Worm (Caenorhabditis elegans) whole organism, L4 larva: Measurements from ENCODE around the gene srx-33.
A peak's percentile ranks its signal among the peaks of the same experiment; 100 is the strongest.

Experiments used
- attf-4 ChIP-seq: sonication (generic microtip); optimal IDR thresholded peaks from 3 replicates; lab custom pipeline; 2017; ENCODE audit warnings: missing biosample characterization, missing genetic modification characterization
- ceh-82 ChIP-seq: sonication (generic microtip); optimal IDR thresholded peaks from 2 replicates; lab custom pipeline; 2017; ENCODE audit warnings: missing biosample characterization, missing genetic modification characterization
- ctbp-1 ChIP-seq: fragments of 200-800 bp; sonication (Bioruptor generic); IDR thresholded peaks from 2 replicates; pipeline ENCODE4 v1.3.6; 2022; ENCODE audit warnings: missing genetic modification reagents, missing genetic modification characterization, missing compliant biosample characterization
- nhr-28 ChIP-seq: fragments of 150-350 bp; optimal IDR thresholded peaks from 2 replicates; lab custom pipeline; 2014; ENCODE audit warnings: missing biosample characterization, missing genetic modification characterization
- nhr-6 ChIP-seq: fragments of 150-350 bp; optimal IDR thresholded peaks from 2 replicates; lab custom pipeline; 2014; ENCODE audit warnings: missing biosample characterization, missing genetic modification characterization
- pha-4 ChIP-seq, 2 experiments: fragments of 150-350 bp in 1 of 2; fragments of 200-800 bp in 1 of 2; sonication (Bioruptor generic) in 1 of 2; IDR thresholded peaks in 1 of 2; optimal IDR thresholded peaks in 1 of 2; 2 replicates each; pipeline versions ENCODE4 v1.3.6 to Lab custom; 2014 to 2022; ENCODE audit warnings: missing genetic modification characterization in 2 of 2, missing genetic modification reagents in 2 of 2, missing biosample characterization in 1 of 2, missing compliant biosample characterization in 1 of 2
- set-16 ChIP-seq: fragments of 200-800 bp; sonication (Bioruptor generic); IDR thresholded peaks from 2 replicates; pipeline ENCODE4 v1.3.6; 2022; ENCODE audit warnings: missing genetic modification reagents, missing genetic modification characterization, missing compliant biosample characterization
- unc-39 ChIP-seq: sonication (generic microtip); optimal IDR thresholded peaks from 2 replicates; lab custom pipeline; 2017; ENCODE audit warnings: missing biosample characterization, missing genetic modification characterization
- unc-62 ChIP-seq, 3 experiments: fragments of 150-350 bp in 1 of 3; sonication (generic microtip); optimal IDR thresholded peaks in 2 of 3; peaks in 1 of 3; 1 replicate in 1 of 3; 2 replicates in 2 of 3; lab custom pipeline; 2014 to 2017; ENCODE audit warnings: missing biosample characterization in 3 of 3, missing genetic modification characterization in 3 of 3, missing genetic modification reagents in 3 of 3, missing genotype in 1 of 3
- ztf-11 ChIP-seq: fragments of 150-350 bp; optimal IDR thresholded peaks from 2 replicates; lab custom pipeline; 2014; ENCODE audit warnings: missing biosample characterization, missing genetic modification characterization

DNA sequence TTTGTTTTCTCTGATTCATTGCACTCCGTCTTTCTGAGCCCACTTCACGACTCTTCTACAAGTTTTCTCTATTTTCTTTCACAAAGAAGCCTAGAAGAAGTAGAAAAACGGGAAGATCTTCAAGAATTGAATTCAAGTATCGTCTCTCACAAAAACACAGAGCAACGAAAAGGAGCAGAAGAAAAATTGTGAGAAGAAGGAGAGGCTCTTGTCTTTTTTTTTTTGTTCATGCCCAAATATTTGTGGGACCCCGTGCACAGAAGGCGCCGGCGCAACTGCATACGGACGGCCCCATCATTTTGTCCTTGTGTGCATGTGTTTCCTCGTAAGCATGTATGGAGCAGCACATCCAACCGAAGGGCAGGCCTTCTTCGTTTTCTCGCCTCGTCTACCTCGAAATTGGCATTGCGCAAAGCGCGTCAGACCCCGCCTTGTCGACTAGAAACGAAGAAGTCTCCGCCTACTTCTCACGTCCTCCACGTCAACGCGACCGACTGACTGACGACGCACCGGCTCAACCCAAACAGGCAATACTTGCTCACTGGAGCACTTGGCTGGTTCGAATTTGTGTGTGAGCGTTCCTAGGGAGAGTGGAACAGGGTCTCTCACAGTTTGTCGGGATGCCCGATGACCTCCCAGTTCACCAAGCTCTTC is 12.1 kb downstream of the srx-33 start:
- TF ChIP-seq attf-4 (tag; lab: Kevin White, UChicago): no peak
- no peak for TF ChIP-seq unc-62 (GFP tag; optimal IDR thresholded peaks at IDR 0.05 in 1 of 2; lab: Kevin White, UChicago)
- no peak for TF ChIP-seq unc-62 (tag; optimal IDR thresholded peaks at IDR 0.05; lab: Kevin White, UChicago)
- TF ChIP-seq nhr-6 (tag; lab: Kevin White, UChicago): no peak
- no peak for TF ChIP-seq ztf-11 (tag; lab: Kevin White, UChicago)
- no peak for TF ChIP-seq unc-39
- peak; percentile 52; the same call in 1 of the 2 replicates for TF ChIP-seq set-16 (GFP tag; lab: Robert Waterston, UW)
- no peak for TF ChIP-seq pha-4 (GFP tag; IDR thresholded peaks at IDR 0.05; lab: Robert Waterston, UW)
- no peak for TF ChIP-seq pha-4 (tag; optimal IDR thresholded peaks at IDR 0.05; lab: Kevin White, UChicago)
- no peak for TF ChIP-seq nhr-28 (tag; lab: Kevin White, UChicago)
- no peak for TF ChIP-seq ctbp-1 (GFP tag; lab: Robert Waterston, UW)
- TF ChIP-seq ceh-82: no peak
